Worm (Caenorhabditis elegans) whole organism, young adult: Measurements from ENCODE around the gene C01C4.2.
A peak's percentile ranks its signal among the peaks of the same experiment; 100 is the strongest.

Source experiments
- B0035.1 ChIP-seq: sonication (generic microtip); optimal IDR thresholded peaks from 2 replicates; lab custom pipeline; 2016; ENCODE audit warnings: missing genetic modification characterization, mild to moderate bottlenecking, missing compliant biosample characterization, missing genotype, missing genetic modification reagents
- B0261.1 ChIP-seq: sonication (generic microtip); optimal IDR thresholded peaks from 2 replicates; lab custom pipeline; 2016; ENCODE audit warnings: mild to moderate bottlenecking, missing genetic modification characterization, moderate library complexity, missing compliant biosample characterization
- B0336.3 ChIP-seq: fragments of 200-800 bp; sonication (Bioruptor generic); IDR thresholded peaks from 2 replicates; pipeline ENCODE4 v1.3.6; 2022; ENCODE audit warnings: missing genetic modification characterization, missing compliant biosample characterization
- C06A6.2 ChIP-seq: fragments of 200-800 bp; sonication (Bioruptor generic); conservative IDR thresholded peaks from 2 replicates; pipeline ENCODE4 v1.3.6; 2022; ENCODE audit warnings: missing genetic modification characterization, missing compliant biosample characterization
- F10E7.11 ChIP-seq: sonication (generic microtip); optimal IDR thresholded peaks from 2 replicates; lab custom pipeline; 2017; ENCODE audit warnings: mild to moderate bottlenecking, missing genetic modification characterization, moderate library complexity, missing compliant biosample characterization
- F22D6.2 ChIP-seq: sonication (generic microtip); optimal IDR thresholded peaks from 2 replicates; lab custom pipeline; 2016; ENCODE audit warnings: mild to moderate bottlenecking, missing genetic modification characterization, missing compliant biosample characterization
- F55B11.4 ChIP-seq: sonication (generic microtip); optimal IDR thresholded peaks from 2 replicates; lab custom pipeline; 2016; ENCODE audit warnings: missing compliant biosample characterization, missing genetic modification characterization, borderline replicate concordance; ENCODE audit not compliant: insufficient read depth
- F57A8.1 ChIP-seq: fragments of 200-800 bp; sonication (Bioruptor generic); optimal IDR thresholded peaks from 2 replicates; lab custom pipeline; 2018; ENCODE audit warnings: mild to moderate bottlenecking, missing genetic modification characterization, moderate library complexity, missing compliant biosample characterization
- F57C9.4 ChIP-seq: sonication (generic microtip); optimal IDR thresholded peaks from 2 replicates; lab custom pipeline; 2017; ENCODE audit warnings: mild to moderate bottlenecking, missing genetic modification characterization, missing compliant biosample characterization
- K11D2.4 ChIP-seq: fragments of 200-800 bp; sonication (Bioruptor generic); IDR thresholded peaks from 2 replicates; pipeline ENCODE4 v1.3.6; 2022; ENCODE audit warnings: missing genetic modification reagents, missing genetic modification characterization, missing compliant biosample characterization
- Y53F4B.3 ChIP-seq: fragments of 200-800 bp; sonication (Bioruptor generic); IDR thresholded peaks from 2 replicates; pipeline ENCODE4 v1.3.6; 2022; ENCODE audit warnings: missing genetic modification reagents, missing genetic modification characterization, missing compliant biosample characterization
- Y53G8AR.9 ChIP-seq: fragments of 200-800 bp; sonication (Bioruptor generic); conservative IDR thresholded peaks from 2 replicates; pipeline ENCODE4 v1.3.6; 2022; ENCODE audit warnings: missing genetic modification reagents, missing genetic modification characterization, missing compliant biosample characterization
- Y79H2A.3 ChIP-seq: fragments of 200-800 bp; sonication (Bioruptor generic); conservative IDR thresholded peaks from 2 replicates; pipeline ENCODE4 v1.3.6; 2022; ENCODE audit warnings: missing genetic modification reagents, missing genetic modification characterization, missing compliant biosample characterization
- ZK185.1 ChIP-seq: sonication (generic microtip); optimal IDR thresholded peaks from 2 replicates; lab custom pipeline; 2016; ENCODE audit warnings: mild to moderate bottlenecking, missing genetic modification characterization, missing compliant biosample characterization; ENCODE audit not compliant: poor library complexity, severe bottlenecking
- ama-1 ChIP-seq, 3 experiments: fragments of 150-350 bp in 1 of 3; sonication (generic microtip) in 2 of 3; optimal IDR thresholded peaks; 2 replicates each; lab custom pipeline; 2014 to 2018; ENCODE audit warnings: missing biosample characterization in 2 of 3, missing genetic modification characterization in 2 of 3, missing genetic modification reagents in 2 of 3
- atf-7 ChIP-seq: sonication (generic microtip); optimal IDR thresholded peaks from 2 replicates; lab custom pipeline; 2017; ENCODE audit warnings: mild to moderate bottlenecking, missing genetic modification characterization, missing compliant biosample characterization
- athp-1 ChIP-seq: sonication (generic microtip); optimal IDR thresholded peaks from 2 replicates; lab custom pipeline; 2017; ENCODE audit warnings: mild to moderate bottlenecking, missing genetic modification characterization, missing compliant biosample characterization
- attf-3 ChIP-seq: fragments of 200-800 bp; sonication (Bioruptor generic); conservative IDR thresholded peaks from 2 replicates; pipeline ENCODE4 v1.3.6; 2022; ENCODE audit warnings: missing genetic modification reagents, missing genetic modification characterization, missing compliant biosample characterization
- attf-5 ChIP-seq: fragments of 200-800 bp; sonication (Bioruptor generic); optimal IDR thresholded peaks from 2 replicates; lab custom pipeline; 2018; ENCODE audit warnings: mild to moderate bottlenecking, missing genetic modification characterization, missing compliant biosample characterization
- cebp-1 ChIP-seq, 2 experiments: fragments of 200-800 bp in 1 of 2; sonication (Bioruptor generic) in 1 of 2; sonication (generic microtip) in 1 of 2; IDR thresholded peaks in 1 of 2; optimal IDR thresholded peaks in 1 of 2; 2 replicates each; pipeline versions ENCODE4 v1.3.6 to Lab custom; 2017 to 2022; ENCODE audit warnings: missing compliant biosample characterization in 2 of 2, missing genetic modification characterization in 2 of 2, mild to moderate bottlenecking in 1 of 2, missing genetic modification reagents in 1 of 2, moderate library complexity in 1 of 2
- ceh-100 ChIP-seq: fragments of 200-800 bp; sonication (Bioruptor generic); IDR thresholded peaks from 2 replicates; pipeline ENCODE4 v1.3.6; 2022; ENCODE audit warnings: missing genetic modification reagents, missing genetic modification characterization, missing compliant biosample characterization
- ceh-40 ChIP-seq: fragments of 200-800 bp; sonication (Bioruptor generic); IDR thresholded peaks from 2 replicates; pipeline ENCODE4 v1.3.6; 2022; ENCODE audit warnings: missing genetic modification characterization, missing compliant biosample characterization
- die-1 ChIP-seq: sonication (generic microtip); optimal IDR thresholded peaks from 2 replicates; lab custom pipeline; 2016; ENCODE audit warnings: missing genotype, mild to moderate bottlenecking, missing genetic modification characterization, missing compliant biosample characterization
- dox-1 ChIP-seq: fragments of 200-800 bp; sonication (Bioruptor generic); IDR thresholded peaks from 2 replicates; pipeline ENCODE4 v1.3.6; 2022; ENCODE audit warnings: missing genetic modification reagents, missing genetic modification characterization, missing compliant biosample characterization
- dpl-1 ChIP-seq: fragments of 150-350 bp; optimal IDR thresholded peaks from 2 replicates; lab custom pipeline; 2014; ENCODE audit warnings: missing biosample characterization, missing genetic modification reagents, missing genetic modification characterization
- efl-1 ChIP-seq: fragments of 150-350 bp; optimal IDR thresholded peaks from 2 replicates; lab custom pipeline; 2014; ENCODE audit warnings: missing biosample characterization, missing genetic modification reagents, missing genetic modification characterization
- hlh-26 ChIP-seq: fragments of 200-800 bp; sonication (Bioruptor generic); conservative IDR thresholded peaks from 2 replicates; pipeline ENCODE4 v1.3.6; 2022; ENCODE audit warnings: missing genetic modification reagents, missing genetic modification characterization, missing compliant biosample characterization
- hmg-1.2 ChIP-seq: fragments of 200-800 bp; sonication (Bioruptor generic); IDR thresholded peaks from 2 replicates; pipeline ENCODE4 v1.3.6; 2022; ENCODE audit warnings: missing genetic modification reagents, missing genetic modification characterization, missing compliant biosample characterization
- hsf-1 ChIP-seq: fragments of 200-800 bp; sonication (Bioruptor generic); IDR thresholded peaks from 2 replicates; pipeline ENCODE4 v1.3.6; 2022; ENCODE audit warnings: missing genetic modification reagents, missing genetic modification characterization, missing compliant biosample characterization
- lag-1 ChIP-seq: fragments of 200-800 bp; sonication (Bioruptor generic); IDR thresholded peaks from 2 replicates; pipeline ENCODE4 v1.3.6; 2022; ENCODE audit warnings: missing genetic modification reagents, missing genetic modification characterization, missing compliant biosample characterization
- let-526 ChIP-seq: fragments of 200-800 bp; sonication (Bioruptor generic); IDR thresholded peaks from 2 replicates; pipeline ENCODE4 v1.3.6; 2022; ENCODE audit warnings: missing genetic modification reagents, missing genetic modification characterization, missing compliant biosample characterization
- lin-54 ChIP-seq: fragments of 200-800 bp; sonication (Bioruptor generic); optimal IDR thresholded peaks from 2 replicates; lab custom pipeline; 2018; ENCODE audit warnings: mild to moderate bottlenecking, missing genetic modification characterization, missing compliant biosample characterization
- lsl-1 ChIP-seq: fragments of 200-800 bp; sonication (Bioruptor generic); optimal IDR thresholded peaks from 2 replicates; lab custom pipeline; 2018; ENCODE audit warnings: mild to moderate bottlenecking, missing genetic modification characterization, moderate library complexity, missing compliant biosample characterization
- madf-10 ChIP-seq: sonication (generic microtip); optimal IDR thresholded peaks from 2 replicates; lab custom pipeline; 2016; ENCODE audit warnings: mild to moderate bottlenecking, missing genetic modification characterization, missing compliant biosample characterization
- mes-4 ChIP-seq: sonication (generic microtip); optimal IDR thresholded peaks from 2 replicates; lab custom pipeline; 2016; ENCODE audit warnings: missing genotype, missing genetic modification characterization, missing compliant biosample characterization
- mxl-1 ChIP-seq: sonication (generic microtip); optimal IDR thresholded peaks from 2 replicates; lab custom pipeline; 2016; ENCODE audit warnings: missing genetic modification characterization, missing compliant biosample characterization
- nfya-1 ChIP-seq: sonication (generic microtip); optimal IDR thresholded peaks from 2 replicates; lab custom pipeline; 2017; ENCODE audit warnings: antibody characterized with exemption, missing compliant biosample characterization, missing genetic modification characterization, borderline replicate concordance; ENCODE audit not compliant: insufficient read depth
- nhr-80 ChIP-seq: sonication (generic microtip); optimal IDR thresholded peaks from 2 replicates; lab custom pipeline; 2016; ENCODE audit warnings: missing genetic modification characterization, missing compliant biosample characterization
- nhr-90 ChIP-seq: sonication (generic microtip); optimal IDR thresholded peaks from 2 replicates; lab custom pipeline; 2016; ENCODE audit warnings: missing genotype, mild to moderate bottlenecking, missing genetic modification characterization, missing compliant biosample characterization
- tbx-9 ChIP-seq: sonication (generic microtip); optimal IDR thresholded peaks from 2 replicates; lab custom pipeline; 2016; ENCODE audit warnings: borderline replicate concordance, missing genetic modification characterization, inconsistent platforms, missing compliant biosample characterization
- unc-130 ChIP-seq: sonication (generic microtip); optimal IDR thresholded peaks from 2 replicates; lab custom pipeline; 2016; ENCODE audit warnings: missing genetic modification reagents, missing genetic modification characterization, missing compliant biosample characterization
- unc-62 ChIP-seq: fragments of 150-350 bp; optimal IDR thresholded peaks from 2 replicates; lab custom pipeline; 2014; ENCODE audit warnings: missing biosample characterization, missing genetic modification reagents, missing genetic modification characterization
- xnd-1 ChIP-seq: sonication (generic microtip); optimal IDR thresholded peaks from 2 replicates; lab custom pipeline; 2016; ENCODE audit warnings: missing genotype, missing genetic modification reagents, missing genetic modification characterization, missing compliant biosample characterization
- zim-3 ChIP-seq: sonication (generic microtip); optimal IDR thresholded peaks from 2 replicates; lab custom pipeline; 2017; ENCODE audit warnings: mild to moderate bottlenecking, missing genetic modification characterization, moderate library complexity, missing compliant biosample characterization
- ztf-18 ChIP-seq: sonication (generic microtip); optimal IDR thresholded peaks from 2 replicates; lab custom pipeline; 2016; ENCODE audit warnings: missing genotype, mild to moderate bottlenecking, missing genetic modification characterization, missing compliant biosample characterization
- ztf-25 ChIP-seq: fragments of 200-800 bp; sonication (Bioruptor generic); IDR thresholded peaks from 2 replicates; pipeline ENCODE4 v1.3.6; 2022; ENCODE audit warnings: missing genetic modification reagents, missing genetic modification characterization, missing compliant biosample characterization
- ztf-28 ChIP-seq: fragments of 200-800 bp; sonication (Bioruptor generic); IDR thresholded peaks from 2 replicates; pipeline ENCODE4 v1.3.6; 2022; ENCODE audit warnings: missing genetic modification reagents, missing genetic modification characterization, missing compliant biosample characterization
- ztf-3 ChIP-seq: fragments of 200-800 bp; sonication (Bioruptor generic); optimal IDR thresholded peaks from 2 replicates; lab custom pipeline; 2018; ENCODE audit warnings: mild to moderate bottlenecking, missing genetic modification characterization, missing compliant biosample characterization

The C01C4.2 gene

ce11 chrX:3697623-3698022, 17.3 kb upstream of the C01C4.2 start (continued):
- TF ChIP-seq nfya-1 (tag; lab: Kevin White, UChicago) (no peak), ama-1 (optimal IDR thresholded peaks at IDR 0.05; lab: Kevin White, UChicago) (no peak), ama-1 (GFP tag; optimal IDR thresholded peaks at IDR 0.05; lab: Kevin White, UChicago) (peak; percentile 75 to 76), hlh-26 (GFP tag; lab: Robert Waterston, UW) (no peak), Y53F4B.3 (GFP tag; lab: Robert Waterston, UW) (no peak), K11D2.4 (peak; percentile 76), ZK185.1 (tag; lab: Kevin White, UChicago) (peak; percentile 81), ztf-18 (tag; lab: Kevin White, UChicago) (peak; percentile 74), ztf-25 (0 out of 2 replicates have a peak, but pooled peaks have one; percentile 73), cebp-1 (GFP tag; IDR thresholded peaks at IDR 0.05; lab: Robert Waterston, UW) (peak; percentile 56; the same call in 1 of the 2 replicates), cebp-1 (tag; optimal IDR thresholded peaks at IDR 0.05; lab: Kevin White, UChicago) (peak; percentile 76), ztf-28 (peak; percentile 55; the same call in 1 of the 2 replicates), let-526 (GFP tag; lab: Robert Waterston, UW) (0 out of 2 replicates have a peak, but pooled peaks have one; percentile 29), ceh-40 (GFP tag; lab: Robert Waterston, UW) (no peak), ztf-3 (GFP tag; lab: Kevin White, UChicago) (no peak), C06A6.2 (peak; percentile 68; the same call in 1 of the 2 replicates), F10E7.11 (peak; percentile 25), dpl-1 (GFP tag; lab: Kevin White, UChicago) (peak; percentile 7), B0035.1 (tag; lab: Kevin White, UChicago) (peak; percentile 65), atf-7 (peak; percentile 14), nhr-80 (tag; lab: Kevin White, UChicago) (peak; percentile 16), F57A8.1 (no peak), lin-54 (GFP tag; lab: Kevin White, UChicago) (peak; percentile 61), Y79H2A.3 (no peak), F57C9.4 (tag; lab: Kevin White, UChicago) (peak; percentile 10), madf-10 (tag; lab: Kevin White, UChicago) (peak; percentile 80), nhr-90 (tag; lab: Kevin White, UChicago) (peak; percentile 91), attf-5 (GFP tag; lab: Kevin White, UChicago) (peak; percentile 71), efl-1 (no peak), dox-1 (GFP tag; lab: Robert Waterston, UW) (peak; percentile 89), mxl-1 (tag; lab: Kevin White, UChicago) (peak; percentile 66), hmg-1.2 (GFP tag; lab: Robert Waterston, UW) (peak; percentile 89), unc-130 (peak; percentile 50), tbx-9 (tag; lab: Kevin White, UChicago) (no peak), F22D6.2 (tag; lab: Kevin White, UChicago) (no peak), B0336.3 (peak; percentile 64), attf-3 (0 out of 2 replicates have a peak, but pooled peaks have one; percentile 47), mes-4 (peak; percentile 48), lag-1 (no peak), xnd-1 (tag; lab: Kevin White, UChicago) (no peak), ceh-100 (GFP tag; lab: Robert Waterston, UW) (peak; percentile 51; the same call in 1 of the 2 replicates), athp-1 (peak; percentile 60), Y53G8AR.9 (GFP tag; lab: Robert Waterston, UW) (no peak), lsl-1 (GFP tag; lab: Kevin White, UChicago) (peak; percentile 13), F55B11.4 (tag; lab: Kevin White, UChicago) (no peak), hsf-1 (GFP tag; lab: Robert Waterston, UW) (0 out of 2 replicates have a peak, but pooled peaks have one; percentile 50), unc-62 (GFP tag; lab: Kevin White, UChicago) (no peak), zim-3 (peak; percentile 65), die-1 (tag; lab: Kevin White, UChicago) (peak; percentile 95), B0261.1 (tag; lab: Kevin White, UChicago) (peak; percentile 98)
